Worm (Caenorhabditis elegans) whole organism, young adult: ENCODE measurements around the gene smim-14.

Experiments
- B0035.1 ChIP-seq: sonication (generic microtip); optimal IDR thresholded peaks from 2 replicates; lab custom pipeline; 2016; ENCODE audit warnings: missing genetic modification characterization, mild to moderate bottlenecking, missing compliant biosample characterization, missing genotype, missing genetic modification reagents
- C17E4.6 ChIP-seq: fragments of 200-800 bp; sonication (Bioruptor generic); IDR thresholded peaks from 2 replicates; pipeline ENCODE4 v1.3.6; 2022; ENCODE audit warnings: missing genetic modification reagents, missing genetic modification characterization, missing compliant biosample characterization
- F33H1.4 ChIP-seq: fragments of 200-800 bp; sonication (Bioruptor generic); IDR thresholded peaks from 2 replicates; pipeline ENCODE4 v1.3.6; 2022; ENCODE audit warnings: missing genetic modification reagents, missing genetic modification characterization, missing compliant biosample characterization
- F49E8.2 ChIP-seq: sonication (generic microtip); optimal IDR thresholded peaks from 3 replicates; lab custom pipeline; 2017; ENCODE audit warnings: missing genetic modification characterization, mild to moderate bottlenecking, missing compliant biosample characterization, antibody characterized with exemption, moderate library complexity; ENCODE audit not compliant: insufficient read depth
- F57C9.4 ChIP-seq: sonication (generic microtip); optimal IDR thresholded peaks from 2 replicates; lab custom pipeline; 2017; ENCODE audit warnings: mild to moderate bottlenecking, missing genetic modification characterization, missing compliant biosample characterization
- T07F8.4 ChIP-seq: sonication (generic microtip); optimal IDR thresholded peaks from 2 replicates; lab custom pipeline; 2016; ENCODE audit warnings: mild to moderate bottlenecking, missing genetic modification characterization, moderate library complexity, missing compliant biosample characterization
- Y56A3A.18 ChIP-seq: fragments of 200-800 bp; sonication (Bioruptor generic); IDR thresholded peaks from 2 replicates; pipeline ENCODE4 v1.3.6; 2022; ENCODE audit warnings: missing genetic modification reagents, missing genetic modification characterization, missing compliant biosample characterization
- Y67H2A.10 ChIP-seq: fragments of 200-800 bp; sonication (Bioruptor generic); conservative IDR thresholded peaks from 2 replicates; pipeline ENCODE4 v1.3.6; 2022; ENCODE audit warnings: missing genetic modification reagents, missing genetic modification characterization, missing compliant biosample characterization
- ZK185.1 ChIP-seq: sonication (generic microtip); optimal IDR thresholded peaks from 2 replicates; lab custom pipeline; 2016; ENCODE audit warnings: mild to moderate bottlenecking, missing genetic modification characterization, missing compliant biosample characterization; ENCODE audit not compliant: poor library complexity, severe bottlenecking
- bed-1 ChIP-seq: fragments of 200-800 bp; sonication (Bioruptor generic); IDR thresholded peaks from 2 replicates; pipeline ENCODE4 v1.3.6; 2022; ENCODE audit warnings: missing genetic modification reagents, missing genetic modification characterization, missing compliant biosample characterization
- bed-2 ChIP-seq: fragments of 200-800 bp; sonication (Bioruptor generic); IDR thresholded peaks from 2 replicates; pipeline ENCODE4 v1.3.6; 2022; ENCODE audit warnings: missing genetic modification reagents, missing genetic modification characterization, missing compliant biosample characterization
- ccch-3 ChIP-seq: fragments of 200-800 bp; sonication (Bioruptor generic); optimal IDR thresholded peaks from 2 replicates; lab custom pipeline; 2018; ENCODE audit warnings: mild to moderate bottlenecking, missing genetic modification characterization, missing compliant biosample characterization
- ceh-100 ChIP-seq: fragments of 200-800 bp; sonication (Bioruptor generic); IDR thresholded peaks from 2 replicates; pipeline ENCODE4 v1.3.6; 2022; ENCODE audit warnings: missing genetic modification reagents, missing genetic modification characterization, missing compliant biosample characterization
- ceh-58 ChIP-seq: fragments of 200-800 bp; sonication (Bioruptor generic); IDR thresholded peaks from 2 replicates; pipeline ENCODE4 v1.3.6; 2022; ENCODE audit warnings: missing genetic modification characterization, missing compliant biosample characterization
- dox-1 ChIP-seq: fragments of 200-800 bp; sonication (Bioruptor generic); IDR thresholded peaks from 2 replicates; pipeline ENCODE4 v1.3.6; 2022; ENCODE audit warnings: missing genetic modification reagents, missing genetic modification characterization, missing compliant biosample characterization
- dpl-1 ChIP-seq: fragments of 150-350 bp; optimal IDR thresholded peaks from 2 replicates; lab custom pipeline; 2014; ENCODE audit warnings: missing biosample characterization, missing genetic modification reagents, missing genetic modification characterization
- efl-1 ChIP-seq: fragments of 150-350 bp; optimal IDR thresholded peaks from 2 replicates; lab custom pipeline; 2014; ENCODE audit warnings: missing biosample characterization, missing genetic modification reagents, missing genetic modification characterization
- ets-4 ChIP-seq: fragments of 200-800 bp; sonication (Bioruptor generic); optimal IDR thresholded peaks from 2 replicates; lab custom pipeline; 2018; ENCODE audit warnings: mild to moderate bottlenecking, missing genetic modification characterization, missing compliant biosample characterization
- him-1 ChIP-seq: sonication (generic microtip); optimal IDR thresholded peaks from 2 replicates; lab custom pipeline; 2016; ENCODE audit warnings: missing genotype, missing genetic modification reagents, missing genetic modification characterization, missing compliant biosample characterization
- lin-26 ChIP-seq: fragments of 200-800 bp; sonication (Bioruptor generic); IDR thresholded peaks from 2 replicates; pipeline ENCODE4 v1.3.6; 2022; ENCODE audit warnings: missing genetic modification reagents, missing genetic modification characterization, missing compliant biosample characterization
- lsy-27 ChIP-seq: sonication (generic microtip); optimal IDR thresholded peaks from 2 replicates; lab custom pipeline; 2017; ENCODE audit warnings: missing genetic modification characterization, mild to moderate bottlenecking, missing compliant biosample characterization, antibody characterized with exemption, missing genotype, borderline replicate concordance; ENCODE audit not compliant: insufficient read depth
- madf-10 ChIP-seq: sonication (generic microtip); optimal IDR thresholded peaks from 2 replicates; lab custom pipeline; 2016; ENCODE audit warnings: mild to moderate bottlenecking, missing genetic modification characterization, missing compliant biosample characterization
- madf-3 ChIP-seq: fragments of 200-800 bp; sonication (Bioruptor generic); IDR thresholded peaks from 2 replicates; pipeline ENCODE4 v1.3.6; 2022; ENCODE audit warnings: missing genetic modification reagents, missing genetic modification characterization, missing compliant biosample characterization
- mcd-1 ChIP-seq: fragments of 200-800 bp; sonication (Bioruptor generic); IDR thresholded peaks from 2 replicates; pipeline ENCODE4 v1.3.6; 2022; ENCODE audit warnings: missing genetic modification reagents, missing genetic modification characterization, missing compliant biosample characterization
- nfya-1 ChIP-seq: sonication (generic microtip); optimal IDR thresholded peaks from 2 replicates; lab custom pipeline; 2017; ENCODE audit warnings: antibody characterized with exemption, missing compliant biosample characterization, missing genetic modification characterization, borderline replicate concordance; ENCODE audit not compliant: insufficient read depth
- nfyb-1 ChIP-seq: fragments of 200-800 bp; sonication (Bioruptor generic); IDR thresholded peaks from 2 replicates; pipeline ENCODE4 v1.3.6; 2022; ENCODE audit warnings: missing genetic modification reagents, missing genetic modification characterization, missing compliant biosample characterization
- nhr-120 ChIP-seq: fragments of 200-800 bp; sonication (Bioruptor generic); IDR thresholded peaks from 2 replicates; pipeline ENCODE4 v1.3.6; 2022; ENCODE audit warnings: missing genetic modification characterization, missing compliant biosample characterization
- nhr-80 ChIP-seq: sonication (generic microtip); optimal IDR thresholded peaks from 2 replicates; lab custom pipeline; 2016; ENCODE audit warnings: missing genetic modification characterization, missing compliant biosample characterization
- pha-4 ChIP-seq: fragments of 150-350 bp; sonication (generic microtip); optimal IDR thresholded peaks from 2 replicates; lab custom pipeline; 2014; ENCODE audit warnings: missing biosample characterization, missing genetic modification reagents, missing genetic modification characterization
- rpc-1 ChIP-seq, 2 experiments: fragments of 150-350 bp in 1 of 2; sonication (generic microtip) in 1 of 2; optimal IDR thresholded peaks; 2 replicates each; lab custom pipeline; 2014 to 2018; ENCODE audit warnings: missing biosample characterization in 1 of 2, missing genetic modification characterization in 1 of 2, missing genetic modification reagents in 1 of 2, missing genotype in 1 of 2
- snpc-1.3 ChIP-seq: sonication (generic microtip); optimal IDR thresholded peaks from 2 replicates; lab custom pipeline; 2017; ENCODE audit warnings: missing genetic modification characterization, mild to moderate bottlenecking, missing compliant biosample characterization, antibody characterized with exemption, moderate library complexity, missing genotype, missing genetic modification reagents; ENCODE audit not compliant: insufficient read depth
- tbp1 ChIP-seq: fragments of 200-800 bp; sonication (Bioruptor generic); optimal IDR thresholded peaks from 2 replicates; lab custom pipeline; 2018; ENCODE audit warnings: mild to moderate bottlenecking, missing genetic modification characterization, missing compliant biosample characterization
- unc-130 ChIP-seq: sonication (generic microtip); optimal IDR thresholded peaks from 2 replicates; lab custom pipeline; 2016; ENCODE audit warnings: missing genetic modification reagents, missing genetic modification characterization, missing compliant biosample characterization
- unc-62 ChIP-seq: fragments of 150-350 bp; optimal IDR thresholded peaks from 2 replicates; lab custom pipeline; 2014; ENCODE audit warnings: missing biosample characterization, missing genetic modification reagents, missing genetic modification characterization
- ztf-28 ChIP-seq: fragments of 200-800 bp; sonication (Bioruptor generic); IDR thresholded peaks from 2 replicates; pipeline ENCODE4 v1.3.6; 2022; ENCODE audit warnings: missing genetic modification reagents, missing genetic modification characterization, missing compliant biosample characterization
- ztf-3 ChIP-seq: fragments of 200-800 bp; sonication (Bioruptor generic); optimal IDR thresholded peaks from 2 replicates; lab custom pipeline; 2018; ENCODE audit warnings: mild to moderate bottlenecking, missing genetic modification characterization, missing compliant biosample characterization

Gene smim-14

ce11 chrIII:3478795-3479398, 9.4 kb upstream of the smim-14 start:
- no peak for TF ChIP-seq ets-4 (GFP tag; lab: Kevin White, UChicago)
- TF ChIP-seq nfya-1 (tag; lab: Kevin White, UChicago), result no peak
- no peak for TF ChIP-seq unc-62 (GFP tag; lab: Kevin White, UChicago)
- no peak for TF ChIP-seq mcd-1
- 0 out of 2 replicates have a peak, but pooled peaks have one; percentile 35 for TF ChIP-seq nfyb-1 (GFP tag; lab: Robert Waterston, UW)

DNA sequence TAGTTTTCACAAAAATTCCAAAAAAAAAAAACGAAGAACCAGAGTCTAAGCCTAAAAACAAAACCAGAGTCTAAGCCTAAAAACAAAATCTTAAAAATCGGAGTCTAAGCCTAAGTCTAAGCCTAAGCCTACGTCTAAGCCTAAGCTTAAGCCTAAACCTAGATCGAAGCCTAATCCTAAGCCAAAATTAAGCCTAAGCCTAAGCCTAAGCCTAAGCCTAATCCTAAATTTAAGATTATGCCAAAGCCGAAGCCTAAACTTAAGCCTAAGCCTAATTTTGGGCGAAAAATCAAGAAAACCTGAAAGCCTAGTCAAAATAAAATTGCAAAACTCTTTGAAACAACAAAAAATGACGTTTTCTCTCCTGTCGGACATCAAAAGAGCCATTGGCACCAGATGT, 7.8 kb upstream of the smim-14 start:
- TF ChIP-seq nhr-80 (tag; lab: Kevin White, UChicago), result no peak
- no peak for TF ChIP-seq ets-4 (GFP tag; lab: Kevin White, UChicago)
- no peak for TF ChIP-seq rpc-1 (optimal IDR thresholded peaks at IDR 0.05; lab: Kevin White, UChicago)
- no peak for TF ChIP-seq rpc-1 (tag; optimal IDR thresholded peaks at IDR 0.05; lab: Kevin White, UChicago)

- TF ChIP-seq ztf-3 (no peak), ccch-3 (GFP tag; lab: Kevin White, UChicago) (peak; percentile 5), F33H1.4 (GFP tag; lab: Robert Waterston, UW) (no peak), T07F8.4 (tag; lab: Kevin White, UChicago) (no peak), madf-10 (tag; lab: Kevin White, UChicago) (no peak), F57C9.4 (tag; lab: Kevin White, UChicago) (no peak), unc-130 (GFP tag; lab: Kevin White, UChicago) (peak; percentile 7), madf-3 (no peak), F49E8.2 (no peak), ceh-58 (GFP tag; lab: Robert Waterston, UW) (no peak), mcd-1 (no peak), pha-4 (no peak), dpl-1 (GFP tag; lab: Kevin White, UChicago) (no peak), bed-2 (0 out of 2 replicates have a peak, but pooled peaks have one; percentile 8), lin-26 (GFP tag; lab: Robert Waterston, UW) (no peak), rpc-1 (optimal IDR thresholded peaks at IDR 0.05; lab: Kevin White, UChicago) (no peak), rpc-1 (tag; optimal IDR thresholded peaks at IDR 0.05; lab: Kevin White, UChicago) (no peak), ceh-100 (GFP tag; lab: Robert Waterston, UW) (peak; percentile 86), nfyb-1 (GFP tag; lab: Robert Waterston, UW) (no peak), ets-4 (GFP tag; lab: Kevin White, UChicago) (no peak), nhr-120 (GFP tag; lab: Robert Waterston, UW) (no peak), efl-1 (GFP tag; lab: Kevin White, UChicago) (no peak)
These were observed 6.7 kb upstream of the smim-14 start for ce11 chrIII:3476245-3476644.

- no peak for TF ChIP-seq bed-1 (GFP tag; lab: Robert Waterston, UW)
- TF ChIP-seq Y56A3A.18 (GFP tag; lab: Robert Waterston, UW), result 0 out of 2 replicates have a peak, but pooled peaks have one; percentile 36
- peak; percentile 54 for TF ChIP-seq nhr-80 (tag; lab: Kevin White, UChicago)
- no peak for TF ChIP-seq F33H1.4 (GFP tag; lab: Robert Waterston, UW)
- TF ChIP-seq ZK185.1 (tag; lab: Kevin White, UChicago), result no peak
- TF ChIP-seq madf-10 (tag; lab: Kevin White, UChicago), result no peak
- no peak for TF ChIP-seq B0035.1 (tag; lab: Kevin White, UChicago)
- TF ChIP-seq Y67H2A.10 (GFP tag; lab: Robert Waterston, UW), result no peak
- no peak for TF ChIP-seq tbp1 (GFP tag; lab: Kevin White, UChicago)
- TF ChIP-seq him-1 (tag; lab: Kevin White, UChicago), result no peak
- TF ChIP-seq snpc-1.3 (tag; lab: Kevin White, UChicago), result no peak
- no peak for TF ChIP-seq C17E4.6 (GFP tag; lab: Robert Waterston, UW)
- TF ChIP-seq lsy-27, result no peak
- peak; percentile 20; the same call in 1 of the 2 replicates for TF ChIP-seq dox-1 (GFP tag; lab: Robert Waterston, UW)
- TF ChIP-seq ztf-28 (GFP tag; lab: Robert Waterston, UW), result no peak
- no peak for TF ChIP-seq efl-1 (GFP tag; lab: Kevin White, UChicago)
These were observed 6.0 kb upstream of the smim-14 start, which contains the start of gene C34C12.9 for ce11 chrIII:3475497-3475896. Gene C34C12.9 (minus strand): TSS chrIII:3475512.
